Worm (Caenorhabditis elegans) whole organism, L4/young adult: ENCODE results near the gene raga-1.
A peak's percentile ranks its signal among the peaks of the same experiment; 100 is the strongest.

ENCODE experiments used
- dao-5 ChIP-seq: sonication (generic microtip); optimal IDR thresholded peaks from 2 replicates; lab custom pipeline; 2016; ENCODE audit warnings: missing genotype, missing genetic modification characterization, moderate library complexity, missing compliant biosample characterization
- him-1 ChIP-seq: sonication (generic microtip); optimal IDR thresholded peaks from 2 replicates; lab custom pipeline; 2016; ENCODE audit warnings: missing genotype, missing genetic modification reagents, missing genetic modification characterization, missing compliant biosample characterization

DNA sequence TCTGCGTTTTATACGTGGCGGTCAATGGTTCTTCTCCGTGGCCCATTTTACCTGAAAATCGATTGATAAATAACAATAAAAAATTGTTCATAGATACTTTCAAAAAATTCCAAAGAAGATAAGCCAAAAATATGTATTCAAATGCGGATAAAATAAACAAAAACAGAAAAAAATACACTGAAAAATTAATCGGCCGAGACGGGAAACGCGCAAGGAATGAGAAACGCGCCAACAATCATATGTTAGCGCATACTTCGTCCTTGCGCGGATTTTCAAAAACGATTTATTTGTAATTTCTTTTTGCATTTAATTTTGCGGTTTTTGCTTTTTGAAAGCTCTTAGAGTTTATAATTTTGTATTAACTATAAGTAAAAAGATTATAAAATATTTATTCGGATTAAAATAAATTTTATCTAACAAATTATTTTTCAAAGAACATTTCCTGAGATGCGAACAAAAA is 44.4 kb downstream of the raga-1 start, which contains the start of gene nduf-11:
- TF ChIP-seq dao-5 (tag; lab: Kevin White, UChicago) = no peak
- TF ChIP-seq him-1 (tag; lab: Kevin White, UChicago) = peak; percentile 45
